Fruit fly (Drosophila melanogaster) Kc167 (cell line): Measurements from ENCODE around the gene fng.

Experiments used
- h ChIP-seq: fragments of >200 bp; optimal IDR thresholded peaks from 3 replicates; lab custom pipeline; 2018; ENCODE audit warnings: missing external identifiers
- insv ChIP-seq: fragments of >200 bp; optimal IDR thresholded peaks from 3 replicates; lab custom pipeline; 2018; ENCODE audit warnings: missing external identifiers
- ttk ChIP-seq: sonication (Bioruptor generic); optimal IDR thresholded peaks from 2 replicates; lab custom pipeline; 2017; ENCODE audit warnings: missing external identifiers

DNA sequence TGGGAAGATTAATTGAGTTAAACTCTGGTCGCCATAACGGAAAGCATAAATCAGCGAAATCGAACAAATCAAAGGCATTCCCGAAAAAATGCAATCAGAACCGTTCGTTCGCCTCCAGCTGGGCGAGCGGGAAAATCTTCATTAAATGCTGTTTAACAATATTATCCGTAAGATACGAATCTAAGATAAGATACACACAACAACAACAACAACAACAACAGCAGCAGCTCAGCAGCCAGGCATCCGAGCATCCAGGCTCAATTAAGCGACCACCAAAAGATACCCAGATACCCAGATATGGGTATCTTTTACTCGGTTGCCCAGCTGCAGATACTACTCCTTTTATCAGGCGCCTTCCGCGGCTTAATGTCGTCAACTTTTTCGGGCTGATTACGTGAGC, 3.3 kb downstream of the fng start:
- TF ChIP-seq insv (lab: Kevin White, UChicago) (no peak), ttk (lab: Kevin White, UChicago) (no peak), h (lab: Kevin White, UChicago) (no peak)
